Worm (Caenorhabditis elegans) whole organism, mixed stage, embryonic: ENCODE measurements around the gene dap-3.

ENCODE experiments used
- ceh-43 ChIP-seq: fragments of 200-800 bp; sonication (Bioruptor generic); optimal IDR thresholded peaks from 2 replicates; lab custom pipeline; 2018; ENCODE audit warnings: mild to moderate bottlenecking, missing genetic modification characterization, moderate library complexity, missing compliant biosample characterization
- ceh-83 ChIP-seq: fragments of 200-800 bp; sonication (Bioruptor generic); optimal IDR thresholded peaks from 2 replicates; lab custom pipeline; 2018; ENCODE audit warnings: mild to moderate bottlenecking, missing genetic modification characterization, missing compliant biosample characterization
- ces-1 ChIP-seq: fragments of 150-350 bp; optimal IDR thresholded peaks from 2 replicates; lab custom pipeline; 2014; ENCODE audit warnings: missing biosample characterization, missing genetic modification reagents, missing genetic modification characterization
- cnd-1 ChIP-seq: fragments of 200-800 bp; sonication (Bioruptor generic); optimal IDR thresholded peaks from 2 replicates; lab custom pipeline; 2018; ENCODE audit warnings: mild to moderate bottlenecking, missing genetic modification characterization, missing compliant biosample characterization
- lin-13 ChIP-seq: fragments of 150-350 bp; optimal IDR thresholded peaks from 2 replicates; lab custom pipeline; 2014; ENCODE audit warnings: missing biosample characterization, missing genetic modification characterization
- mab-5 ChIP-seq: fragments of 150-350 bp; optimal IDR thresholded peaks from 2 replicates; lab custom pipeline; 2014; ENCODE audit warnings: missing biosample characterization, missing genetic modification characterization
- nhr-28 ChIP-seq: fragments of 150-350 bp; optimal IDR thresholded peaks from 2 replicates; lab custom pipeline; 2014; ENCODE audit warnings: missing biosample characterization, missing genetic modification characterization
- nhr-76 ChIP-seq: sonication (generic microtip); optimal IDR thresholded peaks from 2 replicates; lab custom pipeline; 2017; ENCODE audit warnings: missing biosample characterization, missing genetic modification characterization
- pha-4 ChIP-seq: fragments of 150-350 bp; optimal IDR thresholded peaks from 2 replicates; lab custom pipeline; 2018; ENCODE audit warnings: missing biosample characterization, missing genetic modification reagents, missing genetic modification characterization
- sem-2 ChIP-seq: fragments of 200-800 bp; sonication (Bioruptor generic); optimal IDR thresholded peaks from 2 replicates; lab custom pipeline; 2018; ENCODE audit warnings: mild to moderate bottlenecking, missing genetic modification characterization, missing compliant biosample characterization
- snpc-4 ChIP-seq: fragments of 150-350 bp; optimal IDR thresholded peaks from 2 replicates; lab custom pipeline; 2014; ENCODE audit warnings: missing biosample characterization, missing genetic modification characterization
- sptf-1 ChIP-seq: sonication (generic microtip); optimal IDR thresholded peaks from 2 replicates; lab custom pipeline; 2017; ENCODE audit warnings: mild to moderate bottlenecking, missing genetic modification characterization, moderate library complexity, missing compliant biosample characterization
- unc-39 ChIP-seq: fragments of 150-350 bp; optimal IDR thresholded peaks from 2 replicates; lab custom pipeline; 2014; ENCODE audit warnings: missing biosample characterization, missing genetic modification characterization

- TF ChIP-seq ceh-83 (GFP tag; lab: Kevin White, UChicago), result no peak
- TF ChIP-seq nhr-28 (tag; lab: Kevin White, UChicago), result no peak
- no peak for TF ChIP-seq mab-5 (tag; lab: Kevin White, UChicago)
- TF ChIP-seq cnd-1 (tag; lab: Kevin White, UChicago), result no peak
- TF ChIP-seq ceh-43 (GFP tag; lab: Kevin White, UChicago), result no peak
- no peak for TF ChIP-seq pha-4 (tag; lab: Kevin White, UChicago)
- TF ChIP-seq unc-39, result no peak
- TF ChIP-seq lin-13, result no peak
- no peak for TF ChIP-seq sem-2 (GFP tag; lab: Kevin White, UChicago)
- no peak for TF ChIP-seq ces-1
- no peak for TF ChIP-seq nhr-76
- TF ChIP-seq sptf-1 (tag; lab: Kevin White, UChicago), result no peak
- TF ChIP-seq snpc-4 (tag; lab: Kevin White, UChicago), result no peak
Measured at ce11 chrII:10579655-10580054, 1.3 kb upstream of the dap-3 start, which contains the start of gene dohh-1.
